Worm (Caenorhabditis elegans) whole organism, mixed stage, embryonic: ENCODE measurements around the gene F28H6.7.

ENCODE experiments used
- elt-3 ChIP-seq: fragments of 150-350 bp; optimal IDR thresholded peaks from 2 replicates; lab custom pipeline; 2014; ENCODE audit warnings: missing biosample characterization, missing genetic modification characterization
- lsy-2 ChIP-seq: fragments of 150-350 bp; optimal IDR thresholded peaks from 2 replicates; lab custom pipeline; 2014; ENCODE audit warnings: missing biosample characterization, missing genetic modification characterization
- mep-1 ChIP-seq: fragments of 150-350 bp; optimal IDR thresholded peaks from 2 replicates; lab custom pipeline; 2017; ENCODE audit warnings: missing biosample characterization, missing genetic modification reagents, missing genetic modification characterization, inconsistent platforms
- nhr-12 ChIP-seq: fragments of 150-350 bp; optimal IDR thresholded peaks from 2 replicates; lab custom pipeline; 2014; ENCODE audit warnings: missing biosample characterization, missing genetic modification characterization
- nhr-76 ChIP-seq: sonication (generic microtip); optimal IDR thresholded peaks from 2 replicates; lab custom pipeline; 2017; ENCODE audit warnings: missing biosample characterization, missing genetic modification characterization
- unc-62 ChIP-seq: fragments of 150-350 bp; optimal IDR thresholded peaks from 2 replicates; lab custom pipeline; 2014; ENCODE audit warnings: missing biosample characterization, missing genetic modification reagents, missing genetic modification characterization
- ztf-11 ChIP-seq: fragments of 150-350 bp; optimal IDR thresholded peaks from 2 replicates; lab custom pipeline; 2014; ENCODE audit warnings: missing biosample characterization, missing genetic modification characterization

DNA sequence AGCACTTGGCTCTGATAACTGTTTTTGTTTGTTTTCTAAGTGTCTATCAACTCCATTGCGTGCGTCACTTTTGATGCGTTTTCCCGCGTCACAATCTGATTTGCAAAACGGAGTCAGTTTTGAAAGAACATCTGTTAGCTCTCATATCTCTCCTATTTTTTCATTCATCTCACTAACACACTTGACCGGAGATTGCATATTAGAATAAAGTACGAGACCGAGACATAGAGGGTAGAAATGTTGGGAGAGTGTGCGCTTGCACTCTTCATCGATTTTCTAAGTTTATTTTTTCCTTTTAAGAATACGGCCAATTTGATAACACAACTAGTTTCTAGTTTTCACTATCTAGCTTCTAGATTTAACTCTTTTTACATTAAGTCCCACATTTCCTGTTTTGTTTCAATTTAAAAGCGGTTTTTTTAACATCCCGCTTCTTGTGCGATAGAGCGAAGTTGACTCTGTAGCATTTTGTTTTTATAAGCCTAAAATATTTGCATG is 25.5 kb downstream of the F28H6.7 start:
- TF ChIP-seq elt-3 (no peak), ztf-11 (no peak), mep-1 (tag; lab: Kevin White, UChicago) (no peak), unc-62 (GFP tag; lab: Kevin White, UChicago) (no peak), lsy-2 (tag; lab: Kevin White, UChicago) (no peak), nhr-76 (tag; lab: Kevin White, UChicago) (no peak), nhr-12 (no peak)
